Fruit fly (Drosophila melanogaster): ENCODE data around the gene CDK2AP1.
"Not testable (repeated sequence)": the region's sequence is repeated elsewhere in the genome, so short reads cannot be mapped to it uniquely, and the experiment has no call there.

CDK2AP1 gene

dm6 chrX:11137566-11138186 is at the start of gene CDK2AP1:
TSS of gene CDK2AP1 (plus strand) at chrX:11137859.
- TF ChIP-seq CG8478 (optimal IDR thresholded peaks at IDR 0.05), result no peak
- no peak for TF ChIP-seq usp (GFP tag; optimal IDR thresholded peaks at IDR 0.05)
- TF ChIP-seq pan (optimal IDR thresholded peaks at IDR 0.05), result no peak
- TF ChIP-seq EcR (GFP tag; optimal IDR thresholded peaks at IDR 0.05), result no peak
- no peak for TF ChIP-seq Dll (optimal IDR thresholded peaks at IDR 0.05)
- no peak for TF ChIP-seq psq (optimal IDR thresholded peaks at IDR 0.05)

dm6 chrX:11088778-11089340 is 48.8 kb upstream of the CDK2AP1 start, which contains the start of gene Vago:
TSS of gene Vago (plus strand) at chrX:11089290.
- TF ChIP-seq psq (optimal IDR thresholded peaks at IDR 0.05) (no peak), Dll (optimal IDR thresholded peaks at IDR 0.05) (no peak), CG8478 (optimal IDR thresholded peaks at IDR 0.05) (no peak), EcR (GFP tag; optimal IDR thresholded peaks at IDR 0.05) (no peak), usp (GFP tag; optimal IDR thresholded peaks at IDR 0.05) (no peak), pan (optimal IDR thresholded peaks at IDR 0.05) (no peak)

DNA sequence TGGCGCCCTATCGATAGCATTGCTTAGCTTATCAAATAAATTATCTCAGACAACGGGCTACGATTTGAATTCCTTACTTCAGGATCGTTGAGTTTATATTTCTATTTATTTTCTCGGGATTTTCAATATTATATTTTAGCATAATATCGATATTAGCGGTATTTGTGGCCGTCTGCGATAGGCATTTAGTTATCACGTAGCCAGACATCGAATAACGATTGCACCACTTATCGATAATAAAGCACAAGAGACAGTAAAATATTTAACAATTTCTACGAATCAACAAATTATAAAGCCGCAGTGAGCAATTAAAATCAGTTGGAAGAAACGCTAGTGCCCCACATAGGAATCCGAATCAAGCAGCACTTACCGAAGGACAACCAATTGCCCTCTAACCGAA is 47.5 kb upstream of the CDK2AP1 start, which contains the start of gene CG2076:
Gene CG2076, plus strand, starts transcription at position 50 of the 400 bp plus-strand sequence.
- no peak for TF ChIP-seq pan (optimal IDR thresholded peaks at IDR 0.05)

dm6 chrX:11092201-11092600 is 45.5 kb upstream of the CDK2AP1 start, which contains the start of gene CG2061:
TSS of gene CG2061 (plus strand) at chrX:11092492.
- TF ChIP-seq Dll (optimal IDR thresholded peaks at IDR 0.05), result no peak
- TF ChIP-seq usp (GFP tag; optimal IDR thresholded peaks at IDR 0.05), result no peak
- TF ChIP-seq EcR (GFP tag; optimal IDR thresholded peaks at IDR 0.05), result no peak
- no peak for TF ChIP-seq pan (optimal IDR thresholded peaks at IDR 0.05)
- TF ChIP-seq CG8478 (optimal IDR thresholded peaks at IDR 0.05), result no peak
- TF ChIP-seq psq (optimal IDR thresholded peaks at IDR 0.05), result no peak

DNA sequence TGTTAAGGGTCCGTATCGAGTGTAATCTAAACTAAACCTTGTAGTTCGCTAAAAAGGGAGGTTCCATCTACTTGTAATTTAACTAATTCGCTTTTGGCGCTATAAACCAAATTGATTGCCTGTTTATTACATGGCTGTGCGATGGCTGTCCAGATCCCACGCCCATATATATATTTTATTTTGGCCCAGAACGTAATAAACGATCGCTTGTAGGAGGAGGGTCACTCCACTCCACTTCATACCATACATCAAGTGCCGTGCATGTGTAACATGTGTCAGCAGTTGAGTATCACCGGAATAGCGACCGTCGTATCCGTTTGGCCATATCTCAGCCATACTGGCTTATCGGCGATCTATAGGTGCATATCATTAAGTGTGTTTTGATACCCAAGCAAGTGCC is 42.4 kb upstream of the CDK2AP1 start:
- TF ChIP-seq EcR (GFP tag; optimal IDR thresholded peaks at IDR 0.05) (no peak), psq (optimal IDR thresholded peaks at IDR 0.05) (no peak), pan (optimal IDR thresholded peaks at IDR 0.05) (no peak)

DNA sequence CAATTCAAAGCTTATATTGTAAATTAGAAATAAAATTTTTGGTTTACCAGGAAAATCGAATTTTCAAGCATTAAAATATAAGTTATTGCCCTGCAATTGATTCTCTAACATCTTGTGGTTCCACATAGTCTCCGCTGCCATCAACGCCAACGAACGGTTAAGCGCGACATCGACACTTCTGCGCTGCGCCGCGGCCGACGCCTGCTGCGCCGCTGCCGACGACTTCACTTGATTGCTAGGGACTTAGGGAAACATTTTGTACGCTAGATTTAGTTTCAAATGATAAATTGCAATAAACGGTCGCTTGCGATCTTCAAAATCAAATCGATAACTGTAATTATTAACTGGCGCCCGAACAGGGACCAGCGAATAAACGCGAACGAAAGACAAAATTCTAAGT is 41.7 kb upstream of the CDK2AP1 start, which contains the start of gene CG42249:
Gene CG42249, plus strand, starts transcription at position 301 of the 400 bp plus-strand sequence.
- not testable (repeated sequence) for TF ChIP-seq psq (optimal IDR thresholded peaks at IDR 0.05); CG8478 (optimal IDR thresholded peaks at IDR 0.05); EcR (GFP tag; optimal IDR thresholded peaks at IDR 0.05)

- TF ChIP-seq usp (GFP tag; optimal IDR thresholded peaks at IDR 0.05) (no peak), psq (optimal IDR thresholded peaks at IDR 0.05) (no peak), pan (optimal IDR thresholded peaks at IDR 0.05) (no peak), Dll (optimal IDR thresholded peaks at IDR 0.05) (no peak), CG8478 (optimal IDR thresholded peaks at IDR 0.05) (no peak), EcR (GFP tag; optimal IDR thresholded peaks at IDR 0.05) (no peak)
These were observed 29.4 kb upstream of the CDK2AP1 start, which contains the start of gene Hsp60A for dm6 chrX:11108148-11108844. TSS of gene Hsp60A (plus strand) at chrX:11108482.

DNA sequence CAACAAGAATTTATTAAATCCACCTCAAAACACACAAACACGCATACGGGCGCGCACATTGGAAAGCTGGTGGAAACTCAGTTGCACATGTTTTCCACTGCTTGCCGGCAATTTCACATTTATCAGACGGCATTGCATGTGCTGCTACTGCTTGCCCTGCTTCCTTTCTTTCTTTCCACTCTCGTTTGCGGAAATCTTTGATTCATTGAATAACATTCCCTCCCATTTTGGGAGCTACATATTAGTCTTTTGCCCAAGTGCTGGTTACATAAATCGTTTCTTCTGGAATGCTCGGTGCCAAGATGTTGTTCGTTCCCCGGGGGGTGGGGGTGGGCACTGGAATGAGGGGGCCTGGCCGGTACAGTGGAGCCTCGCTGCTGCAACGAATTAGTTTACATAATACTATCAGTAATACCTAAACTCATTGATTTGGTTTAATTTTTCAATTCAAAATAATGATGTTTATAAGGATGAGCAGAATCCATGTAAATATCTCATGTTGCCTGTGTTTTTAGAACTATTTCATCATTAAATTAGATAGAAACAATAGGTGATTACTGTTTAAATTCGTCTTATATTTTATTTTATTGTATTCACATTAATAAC is 28.7 kb upstream of the CDK2AP1 start:
- no peak for TF ChIP-seq usp (GFP tag; optimal IDR thresholded peaks at IDR 0.05)
- TF ChIP-seq pan (optimal IDR thresholded peaks at IDR 0.05), result no peak
- no peak for TF ChIP-seq psq (optimal IDR thresholded peaks at IDR 0.05)
- no peak for TF ChIP-seq CG8478 (optimal IDR thresholded peaks at IDR 0.05)
- TF ChIP-seq Dll (optimal IDR thresholded peaks at IDR 0.05), result no peak
- TF ChIP-seq EcR (GFP tag; optimal IDR thresholded peaks at IDR 0.05), result no peak

dm6 chrX:11109670-11110069 is 28.0 kb upstream of the CDK2AP1 start:
- TF ChIP-seq usp (GFP tag; optimal IDR thresholded peaks at IDR 0.05) (no peak), pan (optimal IDR thresholded peaks at IDR 0.05) (no peak)

DNA sequence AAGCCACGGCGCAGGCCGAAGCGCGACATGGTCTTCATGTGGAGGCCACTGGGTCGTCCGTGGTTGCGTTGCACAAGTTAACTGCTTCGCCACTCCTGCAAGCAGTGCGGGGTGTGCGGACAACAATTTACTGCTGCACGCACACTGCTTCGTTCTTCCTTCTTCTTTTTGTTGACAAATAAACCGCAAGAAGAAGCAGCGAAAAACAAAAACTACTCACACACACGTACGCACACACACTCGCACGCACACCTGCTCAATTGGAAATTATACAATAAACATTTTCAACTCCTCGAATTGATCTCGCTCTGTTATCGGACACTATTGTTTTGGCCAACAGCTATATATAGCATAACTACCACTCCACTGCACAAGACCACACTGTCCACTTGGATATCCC is 14.1 kb upstream of the CDK2AP1 start:
- TF ChIP-seq Dll (optimal IDR thresholded peaks at IDR 0.05) (no peak), usp (GFP tag; optimal IDR thresholded peaks at IDR 0.05) (no peak), CG8478 (optimal IDR thresholded peaks at IDR 0.05) (no peak), pan (optimal IDR thresholded peaks at IDR 0.05) (no peak), EcR (GFP tag; optimal IDR thresholded peaks at IDR 0.05) (no peak), psq (optimal IDR thresholded peaks at IDR 0.05) (no peak)

- no peak for TF ChIP-seq EcR (GFP tag; optimal IDR thresholded peaks at IDR 0.05)
- TF ChIP-seq CG8478 (optimal IDR thresholded peaks at IDR 0.05), result no peak
- no peak for TF ChIP-seq usp (GFP tag; optimal IDR thresholded peaks at IDR 0.05)
- no peak for TF ChIP-seq Dll (optimal IDR thresholded peaks at IDR 0.05)
- no peak for TF ChIP-seq pan (optimal IDR thresholded peaks at IDR 0.05)
These were observed 13.4 kb upstream of the CDK2AP1 start, which contains the start of gene CG11122 for dm6 chrX:11124126-11124748. TSS of gene CG11122 (minus strand) at chrX:11124726.
